Worm (Caenorhabditis elegans) whole organism, young adult: ENCODE data around the gene chc-1.

ENCODE experiments used
- B0035.1 ChIP-seq: sonication (generic microtip); optimal IDR thresholded peaks from 2 replicates; lab custom pipeline; 2016; ENCODE audit warnings: missing genetic modification characterization, mild to moderate bottlenecking, missing compliant biosample characterization, missing genotype, missing genetic modification reagents
- F10E7.11 ChIP-seq: sonication (generic microtip); optimal IDR thresholded peaks from 2 replicates; lab custom pipeline; 2017; ENCODE audit warnings: mild to moderate bottlenecking, missing genetic modification characterization, moderate library complexity, missing compliant biosample characterization
- F23B12.7 ChIP-seq: sonication (generic microtip); optimal IDR thresholded peaks from 2 replicates; lab custom pipeline; 2017; ENCODE audit warnings: missing genetic modification characterization, mild to moderate bottlenecking, missing compliant biosample characterization, antibody characterized with exemption, moderate library complexity; ENCODE audit not compliant: insufficient read depth
- F39B2.1 ChIP-seq: fragments of 200-800 bp; sonication (Bioruptor generic); IDR thresholded peaks from 2 replicates; pipeline ENCODE4 v1.3.6; 2022; ENCODE audit warnings: missing genetic modification reagents, missing genetic modification characterization, missing compliant biosample characterization
- F52B5.7 ChIP-seq: sonication (generic microtip); optimal IDR thresholded peaks from 2 replicates; lab custom pipeline; 2016; ENCODE audit warnings: mild to moderate bottlenecking, missing genetic modification characterization, missing compliant biosample characterization
- F55B11.4 ChIP-seq: sonication (generic microtip); optimal IDR thresholded peaks from 2 replicates; lab custom pipeline; 2016; ENCODE audit warnings: missing compliant biosample characterization, missing genetic modification characterization, borderline replicate concordance; ENCODE audit not compliant: insufficient read depth
- F57A8.1 ChIP-seq: fragments of 200-800 bp; sonication (Bioruptor generic); optimal IDR thresholded peaks from 2 replicates; lab custom pipeline; 2018; ENCODE audit warnings: mild to moderate bottlenecking, missing genetic modification characterization, moderate library complexity, missing compliant biosample characterization
- F57C9.4 ChIP-seq: sonication (generic microtip); optimal IDR thresholded peaks from 2 replicates; lab custom pipeline; 2017; ENCODE audit warnings: mild to moderate bottlenecking, missing genetic modification characterization, missing compliant biosample characterization
- T07F8.4 ChIP-seq: sonication (generic microtip); optimal IDR thresholded peaks from 2 replicates; lab custom pipeline; 2016; ENCODE audit warnings: mild to moderate bottlenecking, missing genetic modification characterization, moderate library complexity, missing compliant biosample characterization
- Y53G8AR.9 ChIP-seq: fragments of 200-800 bp; sonication (Bioruptor generic); conservative IDR thresholded peaks from 2 replicates; pipeline ENCODE4 v1.3.6; 2022; ENCODE audit warnings: missing genetic modification reagents, missing genetic modification characterization, missing compliant biosample characterization
- Y79H2A.3 ChIP-seq: fragments of 200-800 bp; sonication (Bioruptor generic); conservative IDR thresholded peaks from 2 replicates; pipeline ENCODE4 v1.3.6; 2022; ENCODE audit warnings: missing genetic modification reagents, missing genetic modification characterization, missing compliant biosample characterization
- aptf-2 ChIP-seq: fragments of 200-800 bp; sonication (Bioruptor generic); conservative IDR thresholded peaks from 2 replicates; pipeline ENCODE4 v1.3.6; 2022; ENCODE audit warnings: missing genetic modification reagents, missing genetic modification characterization, missing compliant biosample characterization
- athp-1 ChIP-seq: sonication (generic microtip); optimal IDR thresholded peaks from 2 replicates; lab custom pipeline; 2017; ENCODE audit warnings: mild to moderate bottlenecking, missing genetic modification characterization, missing compliant biosample characterization
- bed-1 ChIP-seq: fragments of 200-800 bp; sonication (Bioruptor generic); IDR thresholded peaks from 2 replicates; pipeline ENCODE4 v1.3.6; 2022; ENCODE audit warnings: missing genetic modification reagents, missing genetic modification characterization, missing compliant biosample characterization
- bed-2 ChIP-seq: fragments of 200-800 bp; sonication (Bioruptor generic); IDR thresholded peaks from 2 replicates; pipeline ENCODE4 v1.3.6; 2022; ENCODE audit warnings: missing genetic modification reagents, missing genetic modification characterization, missing compliant biosample characterization
- ccch-3 ChIP-seq: fragments of 200-800 bp; sonication (Bioruptor generic); optimal IDR thresholded peaks from 2 replicates; lab custom pipeline; 2018; ENCODE audit warnings: mild to moderate bottlenecking, missing genetic modification characterization, missing compliant biosample characterization
- ceh-79 ChIP-seq: sonication (generic microtip); optimal IDR thresholded peaks from 2 replicates; lab custom pipeline; 2017; ENCODE audit warnings: mild to moderate bottlenecking, missing genetic modification characterization, missing compliant biosample characterization
- ceh-91 ChIP-seq: fragments of 200-800 bp; sonication (Bioruptor generic); IDR thresholded peaks from 2 replicates; pipeline ENCODE4 v1.3.6; 2022; ENCODE audit warnings: missing genetic modification reagents, missing genetic modification characterization, missing compliant biosample characterization
- dox-1 ChIP-seq: fragments of 200-800 bp; sonication (Bioruptor generic); IDR thresholded peaks from 2 replicates; pipeline ENCODE4 v1.3.6; 2022; ENCODE audit warnings: missing genetic modification reagents, missing genetic modification characterization, missing compliant biosample characterization
- egl-18 ChIP-seq: fragments of 200-800 bp; sonication (Bioruptor generic); IDR thresholded peaks from 2 replicates; pipeline ENCODE4 v1.3.6; 2022; ENCODE audit warnings: missing genetic modification reagents, missing genetic modification characterization, missing compliant biosample characterization
- egl-44 ChIP-seq: fragments of 200-800 bp; sonication (Bioruptor generic); IDR thresholded peaks from 2 replicates; pipeline ENCODE4 v1.3.6; 2022; ENCODE audit warnings: missing genetic modification reagents, missing genetic modification characterization, missing compliant biosample characterization
- hmg-20 ChIP-seq: fragments of 200-800 bp; sonication (Bioruptor generic); IDR thresholded peaks from 2 replicates; pipeline ENCODE4 v1.3.6; 2022; ENCODE audit warnings: missing genetic modification reagents, missing genetic modification characterization, missing compliant biosample characterization
- lag-1 ChIP-seq: fragments of 200-800 bp; sonication (Bioruptor generic); IDR thresholded peaks from 2 replicates; pipeline ENCODE4 v1.3.6; 2022; ENCODE audit warnings: missing genetic modification reagents, missing genetic modification characterization, missing compliant biosample characterization
- lin-26 ChIP-seq: fragments of 200-800 bp; sonication (Bioruptor generic); IDR thresholded peaks from 2 replicates; pipeline ENCODE4 v1.3.6; 2022; ENCODE audit warnings: missing genetic modification reagents, missing genetic modification characterization, missing compliant biosample characterization
- madf-3 ChIP-seq: fragments of 200-800 bp; sonication (Bioruptor generic); IDR thresholded peaks from 2 replicates; pipeline ENCODE4 v1.3.6; 2022; ENCODE audit warnings: missing genetic modification reagents, missing genetic modification characterization, missing compliant biosample characterization
- madf-6 ChIP-seq: fragments of 200-800 bp; sonication (Bioruptor generic); IDR thresholded peaks from 2 replicates; pipeline ENCODE4 v1.3.6; 2022; ENCODE audit warnings: missing genetic modification reagents, missing genetic modification characterization, missing compliant biosample characterization
- mcd-1 ChIP-seq: fragments of 200-800 bp; sonication (Bioruptor generic); IDR thresholded peaks from 2 replicates; pipeline ENCODE4 v1.3.6; 2022; ENCODE audit warnings: missing genetic modification reagents, missing genetic modification characterization, missing compliant biosample characterization
- nhr-120 ChIP-seq: fragments of 200-800 bp; sonication (Bioruptor generic); IDR thresholded peaks from 2 replicates; pipeline ENCODE4 v1.3.6; 2022; ENCODE audit warnings: missing genetic modification characterization, missing compliant biosample characterization
- nhr-27 ChIP-seq: fragments of 200-800 bp; sonication (Bioruptor generic); optimal IDR thresholded peaks from 2 replicates; lab custom pipeline; 2018; ENCODE audit warnings: mild to moderate bottlenecking, missing genetic modification characterization, moderate library complexity, missing compliant biosample characterization
- nhr-80 ChIP-seq: sonication (generic microtip); optimal IDR thresholded peaks from 2 replicates; lab custom pipeline; 2016; ENCODE audit warnings: missing genetic modification characterization, missing compliant biosample characterization
- nhr-90 ChIP-seq: sonication (generic microtip); optimal IDR thresholded peaks from 2 replicates; lab custom pipeline; 2016; ENCODE audit warnings: missing genotype, mild to moderate bottlenecking, missing genetic modification characterization, missing compliant biosample characterization
- pbrm-1 ChIP-seq: fragments of 200-800 bp; sonication (Bioruptor generic); IDR thresholded peaks from 2 replicates; pipeline ENCODE4 v1.3.6; 2022; ENCODE audit warnings: missing genetic modification reagents, missing genetic modification characterization, missing compliant biosample characterization
- rcor-1 ChIP-seq: fragments of 200-800 bp; sonication (Bioruptor generic); IDR thresholded peaks from 2 replicates; pipeline ENCODE4 v1.3.6; 2022; ENCODE audit warnings: missing genetic modification reagents, missing genetic modification characterization, missing compliant biosample characterization
- rpc-1 ChIP-seq, 2 experiments: fragments of 150-350 bp in 1 of 2; sonication (generic microtip) in 1 of 2; optimal IDR thresholded peaks; 2 replicates each; lab custom pipeline; 2014 to 2018; ENCODE audit warnings: missing biosample characterization in 1 of 2, missing genetic modification characterization in 1 of 2, missing genetic modification reagents in 1 of 2, missing genotype in 1 of 2
- sdz-38 ChIP-seq: sonication (generic microtip); optimal IDR thresholded peaks from 2 replicates; lab custom pipeline; 2016; ENCODE audit warnings: missing genotype, missing genetic modification characterization, missing compliant biosample characterization
- snpc-1.3 ChIP-seq: sonication (generic microtip); optimal IDR thresholded peaks from 2 replicates; lab custom pipeline; 2017; ENCODE audit warnings: missing genetic modification characterization, mild to moderate bottlenecking, missing compliant biosample characterization, antibody characterized with exemption, moderate library complexity, missing genotype, missing genetic modification reagents; ENCODE audit not compliant: insufficient read depth
- snpc-4 ChIP-seq, 5 experiments: fragments of 150-350 bp in 1 of 5; sonication (generic microtip) in 4 of 5; optimal IDR thresholded peaks; 2 replicates each; lab custom pipeline; 2014 to 2018; ENCODE audit warnings: missing genetic modification characterization in 5 of 5, missing biosample characterization in 3 of 5, antibody characterized with exemption in 2 of 5, mild to moderate bottlenecking in 2 of 5, missing compliant biosample characterization in 2 of 5, missing genotype in 2 of 5, moderate library complexity in 2 of 5, missing genetic modification reagents in 1 of 5
- tbx-9 ChIP-seq: sonication (generic microtip); optimal IDR thresholded peaks from 2 replicates; lab custom pipeline; 2016; ENCODE audit warnings: borderline replicate concordance, missing genetic modification characterization, inconsistent platforms, missing compliant biosample characterization
- tlf-1 ChIP-seq: fragments of 200-800 bp; sonication (Bioruptor generic); optimal IDR thresholded peaks from 2 replicates; lab custom pipeline; 2018; ENCODE audit warnings: mild to moderate bottlenecking, missing genetic modification characterization, missing compliant biosample characterization
- unc-130 ChIP-seq: sonication (generic microtip); optimal IDR thresholded peaks from 2 replicates; lab custom pipeline; 2016; ENCODE audit warnings: missing genetic modification reagents, missing genetic modification characterization, missing compliant biosample characterization
- ztf-22 ChIP-seq: fragments of 200-800 bp; sonication (Bioruptor generic); optimal IDR thresholded peaks from 2 replicates; lab custom pipeline; 2018; ENCODE audit warnings: mild to moderate bottlenecking, missing genetic modification characterization, moderate library complexity, missing compliant biosample characterization
- ztf-26 ChIP-seq: sonication (generic microtip); optimal IDR thresholded peaks from 2 replicates; lab custom pipeline; 2017; ENCODE audit warnings: missing genetic modification characterization, missing compliant biosample characterization
- ztf-28 ChIP-seq: fragments of 200-800 bp; sonication (Bioruptor generic); IDR thresholded peaks from 2 replicates; pipeline ENCODE4 v1.3.6; 2022; ENCODE audit warnings: missing genetic modification reagents, missing genetic modification characterization, missing compliant biosample characterization

Gene chc-1

DNA sequence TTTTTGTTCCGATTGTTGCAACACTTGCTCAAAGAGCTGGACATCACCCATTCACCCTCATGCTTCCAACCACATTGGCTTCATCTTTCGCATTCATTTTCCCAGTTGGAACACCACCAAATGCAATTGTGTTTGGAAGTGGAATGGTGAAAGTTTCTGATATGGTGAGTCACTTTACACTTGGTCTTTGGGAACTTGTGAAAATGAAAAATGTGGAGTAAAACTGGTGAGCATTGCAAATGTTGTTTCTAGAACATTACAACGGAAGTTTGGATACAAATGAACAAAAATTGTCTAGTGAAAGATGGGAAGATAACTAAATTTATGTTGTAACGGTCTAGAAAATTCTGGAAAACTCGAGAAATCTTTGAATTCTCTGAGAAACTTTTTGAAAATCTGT lies 47.4 kb upstream of the chc-1 start (continued):
- TF ChIP-seq madf-3 (GFP tag; lab: Robert Waterston, UW), result no peak
- TF ChIP-seq athp-1 (tag; lab: Kevin White, UChicago), result no peak
- TF ChIP-seq hmg-20 (GFP tag; lab: Robert Waterston, UW), result no peak

DNA sequence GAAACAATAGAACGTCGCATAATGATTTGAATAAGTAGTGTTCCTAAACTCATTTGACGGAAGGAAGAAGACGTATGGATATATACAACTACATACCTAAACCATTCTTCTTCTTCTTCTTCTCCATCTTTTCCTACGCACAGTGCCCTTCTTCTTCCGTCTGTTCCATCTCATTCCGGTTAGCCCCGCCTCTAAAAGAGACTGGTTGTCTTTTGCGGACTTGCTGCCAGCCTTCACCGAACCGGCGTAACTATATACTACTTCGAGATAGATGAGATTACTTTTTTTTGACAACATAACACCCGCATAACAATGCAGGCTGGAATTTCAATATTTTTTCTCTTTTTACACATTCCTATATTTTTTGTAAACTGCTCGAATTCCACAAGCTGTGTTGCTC lies 43.2 kb upstream of the chc-1 start, which contains the start of the genes K08E5.5 and mua-3:
TSS of gene K08E5.5 (minus strand) at position 101 of the 400 bp plus-strand sequence.
TSS of gene mua-3 (plus strand) at position 313 of the 400 bp plus-strand sequence.
- TF ChIP-seq nhr-120 (GFP tag; lab: Robert Waterston, UW) (no peak), Y79H2A.3 (no peak), dox-1 (GFP tag; lab: Robert Waterston, UW) (no peak), ztf-28 (no peak), unc-130 (GFP tag; lab: Kevin White, UChicago) (no peak), F57C9.4 (tag; lab: Kevin White, UChicago) (no peak), hmg-20 (GFP tag; lab: Robert Waterston, UW) (no peak), lag-1 (GFP tag; lab: Robert Waterston, UW) (no peak), ztf-22 (GFP tag; lab: Kevin White, UChicago) (no peak), madf-3 (GFP tag; lab: Robert Waterston, UW) (no peak), nhr-27 (tag; lab: Kevin White, UChicago) (no peak), ccch-3 (no peak), tbx-9 (tag; lab: Kevin White, UChicago) (no peak), nhr-90 (tag; lab: Kevin White, UChicago) (no peak), pbrm-1 (no peak), egl-44 (no peak)

DNA sequence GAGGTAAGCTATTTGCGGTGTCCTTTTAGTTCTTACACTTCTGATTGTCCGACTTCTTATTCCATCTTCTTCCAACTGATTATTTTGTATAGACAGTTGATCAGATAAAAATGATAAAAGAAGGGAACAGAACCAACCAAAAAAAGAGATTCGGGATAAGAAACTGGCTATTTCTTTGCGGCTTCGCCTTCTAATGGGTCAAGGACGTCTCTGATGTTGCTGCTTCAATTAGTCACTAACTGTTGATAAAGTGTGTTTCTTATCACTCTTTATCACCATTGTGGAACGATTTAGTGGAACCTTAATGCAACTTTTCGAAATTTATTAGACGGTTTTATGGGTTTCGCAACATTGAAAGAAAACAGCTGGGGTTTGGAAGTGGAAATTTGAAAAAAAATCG lies 33.4 kb upstream of the chc-1 start:
- TF ChIP-seq madf-6 (GFP tag; lab: Robert Waterston, UW), result no peak
- TF ChIP-seq Y53G8AR.9 (GFP tag; lab: Robert Waterston, UW), result no peak
- TF ChIP-seq sdz-38 (tag; lab: Kevin White, UChicago), result no peak
- TF ChIP-seq egl-18 (GFP tag; lab: Robert Waterston, UW), result no peak
- TF ChIP-seq dox-1 (GFP tag; lab: Robert Waterston, UW), result no peak
- TF ChIP-seq F23B12.7 (tag; lab: Kevin White, UChicago), result no peak
- no peak for TF ChIP-seq T07F8.4
- TF ChIP-seq F57A8.1 (GFP tag; lab: Kevin White, UChicago), result no peak
- TF ChIP-seq mcd-1 (GFP tag; lab: Robert Waterston, UW), result no peak
- no peak for TF ChIP-seq rcor-1
- no peak for TF ChIP-seq F10E7.11 (tag; lab: Kevin White, UChicago)
- TF ChIP-seq ceh-79, result no peak
- TF ChIP-seq, all 124 proteins: peak for 0

DNA sequence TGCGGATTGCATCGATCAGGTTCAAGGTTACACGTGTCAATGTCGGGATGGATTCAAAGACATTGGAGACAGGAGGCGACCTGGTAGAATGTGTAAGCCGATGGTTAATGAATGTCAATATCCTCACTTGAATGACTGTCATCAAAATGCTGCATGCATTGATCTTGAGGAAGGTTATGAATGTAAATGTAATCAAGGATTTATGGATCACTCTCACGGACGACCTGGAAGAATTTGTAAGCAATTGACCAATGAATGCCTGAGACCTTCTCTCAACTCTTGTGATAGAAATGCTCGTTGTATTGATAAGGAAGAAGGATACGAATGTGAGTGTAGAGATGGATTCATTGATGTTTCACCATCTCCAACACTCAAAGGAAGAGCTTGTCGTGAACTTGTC lies 25.6 kb upstream of the chc-1 start:
- TF ChIP-seq madf-3 (GFP tag; lab: Robert Waterston, UW), result no peak
- TF ChIP-seq madf-6 (GFP tag; lab: Robert Waterston, UW), result no peak
- TF ChIP-seq snpc-4 (GFP tag; optimal IDR thresholded peaks at IDR 0.05; lab: Kevin White, UChicago), result no peak
- no peak for TF ChIP-seq snpc-4 (tag; optimal IDR thresholded peaks at IDR 0.05; lab: Kevin White, UChicago)
- TF ChIP-seq F55B11.4 (tag; lab: Kevin White, UChicago), result no peak
- TF ChIP-seq bed-2 (GFP tag; lab: Robert Waterston, UW), result no peak
- no peak for TF ChIP-seq ceh-91
- no peak for TF ChIP-seq aptf-2 (GFP tag; lab: Robert Waterston, UW)
- no peak for TF ChIP-seq nhr-120 (GFP tag; lab: Robert Waterston, UW)
- TF ChIP-seq lin-26 (GFP tag; lab: Robert Waterston, UW), result no peak
- TF ChIP-seq rpc-1 (optimal IDR thresholded peaks at IDR 0.05; lab: Kevin White, UChicago), result no peak
- no peak for TF ChIP-seq rpc-1 (tag; optimal IDR thresholded peaks at IDR 0.05; lab: Kevin White, UChicago)
- TF ChIP-seq nhr-80, result no peak
- TF ChIP-seq tlf-1 (GFP tag; lab: Kevin White, UChicago), result no peak
- no peak for TF ChIP-seq bed-1
- TF ChIP-seq Y53G8AR.9 (GFP tag; lab: Robert Waterston, UW), result no peak
- TF ChIP-seq snpc-1.3, result no peak
- TF ChIP-seq B0035.1 (tag; lab: Kevin White, UChicago), result no peak
- TF ChIP-seq ztf-26 (tag; lab: Kevin White, UChicago), result no peak
- no peak for TF ChIP-seq athp-1 (tag; lab: Kevin White, UChicago)
- TF ChIP-seq F52B5.7 (tag; lab: Kevin White, UChicago), result no peak
- no peak for TF ChIP-seq F39B2.1
